Fruit fly (Drosophila melanogaster): ENCODE measurements around the gene pum.
A peak's percentile ranks its signal among the peaks of the same experiment; 100 is the strongest.

Gene pum

DNA sequence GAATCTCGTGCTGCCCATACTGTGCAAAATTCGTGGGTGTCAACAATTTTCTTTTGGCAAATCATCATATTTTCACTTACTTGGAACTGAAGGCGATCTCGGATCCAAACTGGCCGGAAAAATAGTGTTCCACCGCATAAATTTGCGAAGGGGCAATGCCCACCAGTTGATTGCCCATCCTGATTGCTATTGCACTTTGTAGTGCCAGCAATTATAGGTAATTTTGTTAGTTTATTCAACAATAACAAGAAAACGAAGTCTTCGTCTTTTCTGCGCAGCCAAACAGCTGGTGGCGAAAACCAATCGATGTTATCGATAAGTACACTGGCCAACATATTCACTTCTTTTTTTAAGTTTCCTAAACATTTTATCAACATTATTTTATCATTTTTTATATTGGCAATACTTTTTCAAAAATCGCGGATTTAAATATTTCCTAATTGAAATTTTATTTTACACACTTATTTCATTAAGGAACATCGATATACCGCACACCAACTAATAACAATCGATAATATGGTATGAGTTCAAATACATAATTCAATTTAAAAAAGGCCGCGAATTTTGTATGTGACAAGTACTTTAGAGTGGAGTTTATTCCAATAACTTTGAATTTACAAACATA is 8.2 kb upstream of the pum start, which contains the start of gene Vps15 (continued):
- TF ChIP-seq Meics (GFP tag; optimal IDR thresholded peaks at IDR 0.05) (peak; percentile 81), Med (GFP tag) (peak; percentile 93), Abd-B (GFP tag; optimal IDR thresholded peaks at IDR 0.05) (peak; percentile 76), CG3838 (GFP tag; optimal IDR thresholded peaks at IDR 0.05) (peak; percentile 57), Doc2 (GFP tag; IDR thresholded peaks at IDR 0.05) (no peak), nmo (GFP tag; optimal IDR thresholded peaks at IDR 0.05) (peak; percentile 86), Blimp-1 (GFP tag; optimal IDR thresholded peaks at IDR 0.05) (peak; percentile 81), sna (GFP tag; IDR thresholded peaks at IDR 0.05; ENCODE audit: partially characterized antibody) (peak; percentile 94), CG10209 (GFP tag; optimal IDR thresholded peaks at IDR 0.05) (peak; percentile 58), CG15479 (GFP tag; optimal IDR thresholded peaks at IDR 0.05) (no peak), CG3065 (GFP tag; optimal IDR thresholded peaks at IDR 0.05) (peak; percentile 54), NFAT (GFP tag; IDR thresholded peaks at IDR 0.05) (peak; percentile 44; the same call in 1 of the 2 replicates), gt (GFP tag; IDR thresholded peaks at IDR 0.05) (no peak), CG9437 (GFP tag; optimal IDR thresholded peaks at IDR 0.05) (peak; percentile 37), knrl (GFP tag; IDR thresholded peaks at IDR 0.05; ENCODE audit: partially characterized antibody) (peak; percentile 74), Dip2 (GFP tag; IDR thresholded peaks at IDR 0.05) (no peak), usp (GFP tag; optimal IDR thresholded peaks at IDR 0.05) (no peak), CG15011 (GFP tag; optimal IDR thresholded peaks at IDR 0.05) (peak; percentile 60), CG12391 (tag; optimal IDR thresholded peaks at IDR 0.05) (peak; percentile 93), BtbVII (GFP tag; optimal IDR thresholded peaks at IDR 0.05) (peak; percentile 42), eyg (GFP tag; optimal IDR thresholded peaks at IDR 0.05) (peak; percentile 28), chm (GFP tag; IDR thresholded peaks at IDR 0.05) (peak; percentile 58; the same call in 1 of the 2 replicates), CG13424 (tag; optimal IDR thresholded peaks at IDR 0.05) (peak; percentile 86), CG3847 (GFP tag; IDR thresholded peaks at IDR 0.05) (peak; percentile 62), ssp (GFP tag; IDR thresholded peaks at IDR 0.05) (no peak), CG7928 (GFP tag; optimal IDR thresholded peaks at IDR 0.05) (peak; percentile 32), CG10274 (GFP tag; optimal IDR thresholded peaks at IDR 0.05) (no peak), Bteb2 (GFP tag; optimal IDR thresholded peaks at IDR 0.05) (peak; percentile 68), zen (tag; optimal IDR thresholded peaks at IDR 0.05) (peak; percentile 78), fu2 (GFP tag; optimal IDR thresholded peaks at IDR 0.05) (peak; percentile 38), Xbp1 (GFP tag; optimal IDR thresholded peaks at IDR 0.05) (peak; percentile 83), CG2199 (GFP tag; IDR thresholded peaks at IDR 0.05) (0 out of 3 replicates have a peak, but pooled peaks have one; percentile 12), aop (GFP tag; IDR thresholded peaks at IDR 0.05) (no peak), Hsf (GFP tag; optimal IDR thresholded peaks at IDR 0.05) (peak; percentile 76), fd102C (GFP tag; optimal IDR thresholded peaks at IDR 0.05) (no peak), fd64A (GFP tag; optimal IDR thresholded peaks at IDR 0.05) (no peak), HHEX (GFP tag; optimal IDR thresholded peaks at IDR 0.05) (peak; percentile 58), CG11695 (GFP tag; IDR thresholded peaks at IDR 0.05) (peak; percentile 70), nau (GFP tag; optimal IDR thresholded peaks at IDR 0.05) (no peak), tx (GFP tag; optimal IDR thresholded peaks at IDR 0.05) (peak; percentile 29), twi (tag; optimal IDR thresholded peaks at IDR 0.05) (peak; percentile 64), Deaf1 (tag; optimal IDR thresholded peaks at IDR 0.05) (peak; percentile 66), CG9727 (GFP tag; optimal IDR thresholded peaks at IDR 0.05) (peak; percentile 72), esg (GFP tag; conservative IDR thresholded peaks at IDR 0.05) (peak; percentile 54), Ssrp (tag; optimal IDR thresholded peaks at IDR 0.05) (peak; percentile 65), CG4424 (GFP tag; optimal IDR thresholded peaks at IDR 0.05) (peak; percentile 77), Dip3 (GFP tag; optimal IDR thresholded peaks at IDR 0.05) (peak; percentile 64), CG14710 (tag; optimal IDR thresholded peaks at IDR 0.05) (peak; percentile 90), CG1792 (GFP tag; optimal IDR thresholded peaks at IDR 0.05) (peak; percentile 49), CG1602 (GFP tag; optimal IDR thresholded peaks at IDR 0.05) (peak; percentile 73)
